Fruit fly (Drosophila melanogaster) whole organism, adult: ENCODE data around the gene CG10809.

ENCODE experiments used
- CG11617 ChIP-seq: fragments of 200-800 bp; sonication (Bioruptor generic); optimal IDR thresholded peaks from 2 replicates; lab custom pipeline; 2017; ENCODE audit warnings: mild to moderate bottlenecking, missing biosample characterization, missing genetic modification reagents, missing genetic modification characterization
- CG12768 ChIP-seq: fragments of 200-800 bp; sonication (Bioruptor generic); optimal IDR thresholded peaks from 2 replicates; lab custom pipeline; 2017; ENCODE audit warnings: missing biosample characterization, missing genetic modification characterization, mild to moderate bottlenecking, moderate library complexity, missing genetic modification reagents
- CG14711 ChIP-seq: fragments of 200-800 bp; sonication (Bioruptor generic); optimal IDR thresholded peaks from 2 replicates; lab custom pipeline; 2018; ENCODE audit warnings: missing biosample characterization, mild to moderate bottlenecking, missing genetic modification characterization, moderate library complexity
- CG1620 ChIP-seq: fragments of 200-800 bp; sonication (Bioruptor generic); optimal IDR thresholded peaks from 2 replicates; lab custom pipeline; 2016; ENCODE audit warnings: missing biosample characterization, missing genetic modification characterization
- CG33017 ChIP-seq: fragments of 200-800 bp; sonication (Bioruptor generic); optimal IDR thresholded peaks from 2 replicates; lab custom pipeline; 2018; ENCODE audit warnings: missing biosample characterization, mild to moderate bottlenecking, missing genetic modification characterization, moderate library complexity
- CG5204 ChIP-seq: fragments of 200-800 bp; sonication (Bioruptor generic); optimal IDR thresholded peaks from 2 replicates; lab custom pipeline; 2016; ENCODE audit warnings: missing biosample characterization, missing genetic modification characterization
- CG7045 ChIP-seq: fragments of 200-800 bp; sonication (Bioruptor generic); optimal IDR thresholded peaks from 2 replicates; lab custom pipeline; 2017; ENCODE audit warnings: missing biosample characterization, mild to moderate bottlenecking, missing genetic modification characterization
- CG7101 ChIP-seq: fragments of 200-800 bp; sonication (Bioruptor generic); optimal IDR thresholded peaks from 2 replicates; lab custom pipeline; 2018; ENCODE audit warnings: missing biosample characterization, mild to moderate bottlenecking, missing genetic modification characterization, moderate library complexity
- Clk ChIP-seq: fragments of 200-800 bp; sonication (Bioruptor generic); optimal IDR thresholded peaks from 2 replicates; lab custom pipeline; 2017; ENCODE audit warnings: missing biosample characterization, missing genetic modification characterization
- Crg-1 ChIP-seq: fragments of 200-800 bp; sonication (Bioruptor generic); optimal IDR thresholded peaks from 2 replicates; lab custom pipeline; 2016; ENCODE audit warnings: missing biosample characterization, missing genetic modification characterization
- Hr96 ChIP-seq: fragments of 200-800 bp; sonication (Bioruptor generic); optimal IDR thresholded peaks from 2 replicates; lab custom pipeline; 2016; ENCODE audit warnings: missing biosample characterization, missing genetic modification characterization
- Mnt ChIP-seq: fragments of 200-800 bp; sonication (Bioruptor generic); optimal IDR thresholded peaks from 2 replicates; lab custom pipeline; 2016; ENCODE audit warnings: missing biosample characterization, mild to moderate bottlenecking, missing genetic modification characterization
- bab1 ChIP-seq: fragments of 200-800 bp; sonication (Bioruptor generic); optimal IDR thresholded peaks from 3 replicates; lab custom pipeline; 2019; ENCODE audit warnings: missing biosample characterization, mild to moderate bottlenecking, missing genetic modification characterization, moderate library complexity
- cic ChIP-seq: fragments of 200-800 bp; sonication (Bioruptor generic); optimal IDR thresholded peaks from 2 replicates; lab custom pipeline; 2017; ENCODE audit warnings: missing biosample characterization, mild to moderate bottlenecking, missing genetic modification characterization, moderate library complexity
- cnc ChIP-seq, 2 experiments: fragments of >200 bp; optimal IDR thresholded peaks; 2 replicates each; lab custom pipeline; 2017
- kay ChIP-seq: fragments of 200-800 bp; sonication (Bioruptor generic); peaks from one replicate; lab custom pipeline; 2016; ENCODE audit warnings: missing biosample characterization, missing genetic modification characterization, borderline replicate concordance
- ovo ChIP-seq: fragments of 200-800 bp; sonication (Bioruptor generic); optimal IDR thresholded peaks from 2 replicates; lab custom pipeline; 2016; ENCODE audit warnings: missing biosample characterization, missing genetic modification characterization
- pad ChIP-seq: fragments of 200-800 bp; sonication (Bioruptor generic); optimal IDR thresholded peaks from 3 replicates; lab custom pipeline; 2017; ENCODE audit warnings: missing biosample characterization, missing genetic modification characterization, mild to moderate bottlenecking, moderate library complexity, missing genetic modification reagents
- tj ChIP-seq: fragments of 200-800 bp; sonication (Bioruptor generic); optimal IDR thresholded peaks from 3 replicates; lab custom pipeline; 2017; ENCODE audit warnings: missing biosample characterization, mild to moderate bottlenecking, missing genetic modification characterization, moderate library complexity
- toe ChIP-seq: fragments of 200-800 bp; sonication (Bioruptor generic); optimal IDR thresholded peaks from 2 replicates; lab custom pipeline; 2016; ENCODE audit warnings: missing biosample characterization, missing genetic modification characterization

Gene CG10809

dm6 chr3L:9894643-9895042 lies 35.0 kb upstream of the CG10809 start, which contains the start of the genes CG6709 and Hez:
Gene CG6709, minus strand, starts transcription at chr3L:9894743.
Gene Hez, minus strand, starts transcription at chr3L:9894743.
- no peak for TF ChIP-seq Crg-1 (GFP tag; lab: Kevin White, UChicago)
- peak; percentile 85 for TF ChIP-seq kay (GFP tag; lab: Kevin White, UChicago)
- TF ChIP-seq Mnt (GFP tag; lab: Kevin White, UChicago), result no peak
- no peak for TF ChIP-seq CG14711 (tag; lab: Kevin White, UChicago)

DNA sequence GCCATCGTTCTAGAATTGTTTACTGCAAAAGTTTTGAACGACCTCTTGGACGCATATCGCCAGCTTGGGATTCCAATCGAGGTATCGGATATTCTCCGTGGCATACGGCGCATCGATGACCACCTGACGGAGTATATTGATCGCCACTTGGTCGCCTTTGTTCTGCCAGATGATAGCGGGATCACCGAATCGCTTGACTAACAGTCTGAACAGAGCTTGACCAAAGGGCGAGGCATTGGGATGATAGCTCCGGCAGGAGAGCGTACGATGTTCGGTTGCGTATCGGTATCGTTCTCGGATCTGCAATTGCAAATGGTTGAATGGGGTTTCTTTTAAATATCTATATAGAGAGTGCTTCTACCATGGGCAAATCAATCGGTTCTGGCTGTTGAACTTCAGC lies 34.3 kb upstream of the CG10809 start:
- TF ChIP-seq pad (GFP tag; lab: Kevin White, UChicago) (no peak), CG5204 (GFP tag; lab: Kevin White, UChicago) (no peak), Crg-1 (GFP tag; lab: Kevin White, UChicago) (no peak), CG1620 (no peak), cnc (optimal IDR thresholded peaks at IDR 0.05; lab: Kevin White, UChicago) (no peak), CG14711 (tag; lab: Kevin White, UChicago) (no peak), Mnt (GFP tag; lab: Kevin White, UChicago) (no peak)

- TF ChIP-seq Mnt (GFP tag; lab: Kevin White, UChicago) (no peak), Clk (GFP tag; lab: Kevin White, UChicago) (peak; percentile 48), toe (GFP tag; lab: Kevin White, UChicago) (peak; percentile 4), CG33017 (peak; percentile 92), CG11617 (peak; percentile 82), bab1 (peak; percentile 83), cnc (optimal IDR thresholded peaks at IDR 0.05; lab: Kevin White, UChicago) (no peak), CG1620 (peak; percentile 5), CG7101 (tag; lab: Kevin White, UChicago) (peak; percentile 92), ovo (GFP tag; lab: Kevin White, UChicago) (peak; percentile 36), CG14711 (tag; lab: Kevin White, UChicago) (peak; percentile 97), CG7045 (GFP tag; lab: Kevin White, UChicago) (peak; percentile 85), CG5204 (GFP tag; lab: Kevin White, UChicago) (peak; percentile 56), pad (GFP tag; lab: Kevin White, UChicago) (peak; percentile 64), cic (GFP tag; lab: Kevin White, UChicago) (peak; percentile 21), CG12768 (GFP tag; lab: Kevin White, UChicago) (peak; percentile 73), tj (GFP tag; lab: Kevin White, UChicago) (peak; percentile 91), kay (GFP tag; lab: Kevin White, UChicago) (no peak), Hr96 (GFP tag; lab: Kevin White, UChicago) (peak; percentile 38), Crg-1 (GFP tag; lab: Kevin White, UChicago) (peak; percentile 57)
Measured at dm6 chr3L:9888630-9889130, 29.0 kb upstream of the CG10809 start, which contains the start of the genes Taf2 and CalpB. Gene Taf2, minus strand, starts transcription at chr3L:9888683. Gene CalpB, plus strand, starts transcription at chr3L:9888762.

DNA sequence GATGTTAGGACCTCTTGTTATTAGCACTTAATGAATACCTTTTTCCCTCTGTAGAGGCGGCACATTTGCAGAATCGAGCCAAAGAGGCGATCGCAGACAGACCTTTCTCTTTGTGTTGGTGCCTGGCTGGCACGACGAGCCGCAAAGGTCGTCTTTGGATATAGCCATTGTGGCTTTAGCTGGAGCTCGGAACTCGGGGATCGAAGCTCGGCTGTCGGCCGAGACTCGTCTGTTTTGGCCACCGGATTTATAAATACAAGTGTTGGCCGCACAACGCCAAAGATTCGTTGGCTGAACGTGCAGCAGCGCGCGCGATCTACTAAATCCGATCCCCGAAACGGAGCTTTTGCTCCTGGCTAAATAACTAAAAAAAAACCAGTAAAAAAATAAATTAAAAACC lies 19.0 kb upstream of the CG10809 start, which contains the start of gene CG34382:
Gene CG34382, plus strand, starts transcription at position 301 of the 400 bp plus-strand sequence.
- TF ChIP-seq cnc (optimal IDR thresholded peaks at IDR 0.05; lab: Kevin White, UChicago), result no peak

DNA sequence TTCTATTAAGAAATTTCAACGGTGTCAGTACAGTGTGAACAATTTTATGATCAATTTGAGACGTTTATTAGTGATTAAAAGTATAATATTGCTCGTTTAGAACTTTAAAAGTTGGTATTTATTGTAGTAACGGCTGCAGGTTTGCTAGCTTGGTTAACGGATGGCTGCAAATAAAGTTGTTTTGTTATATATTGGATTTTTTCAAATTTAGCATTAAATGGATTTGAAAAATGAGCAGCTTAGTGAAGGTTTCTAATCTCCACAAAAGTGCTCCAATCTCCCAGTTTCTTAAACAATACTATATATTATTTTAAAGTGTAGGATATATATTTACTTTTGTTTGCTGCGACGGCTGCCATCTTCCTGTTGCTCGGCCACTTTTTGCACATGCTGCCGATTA lies 12.3 kb upstream of the CG10809 start:
- no peak for TF ChIP-seq CG1620
- TF ChIP-seq cnc (optimal IDR thresholded peaks at IDR 0.05; lab: Kevin White, UChicago), result no peak
- TF ChIP-seq Clk (GFP tag; lab: Kevin White, UChicago), result no peak
- TF ChIP-seq pad (GFP tag; lab: Kevin White, UChicago), result no peak
- no peak for TF ChIP-seq CG7101 (tag; lab: Kevin White, UChicago)
- TF ChIP-seq CG33017, result no peak
- no peak for TF ChIP-seq tj (GFP tag; lab: Kevin White, UChicago)
- no peak for TF ChIP-seq CG11617
- TF ChIP-seq toe (GFP tag; lab: Kevin White, UChicago), result no peak
- TF ChIP-seq CG7045 (GFP tag; lab: Kevin White, UChicago), result no peak
- no peak for TF ChIP-seq CG12768 (GFP tag; lab: Kevin White, UChicago)
- TF ChIP-seq Mnt (GFP tag; lab: Kevin White, UChicago), result no peak
- no peak for TF ChIP-seq bab1
- TF ChIP-seq Hr96 (GFP tag; lab: Kevin White, UChicago), result no peak
- no peak for TF ChIP-seq kay (GFP tag; lab: Kevin White, UChicago)
- no peak for TF ChIP-seq Crg-1 (GFP tag; lab: Kevin White, UChicago)
- no peak for TF ChIP-seq CG14711 (tag; lab: Kevin White, UChicago)
- no peak for TF ChIP-seq ovo (GFP tag; lab: Kevin White, UChicago)
- TF ChIP-seq CG5204 (GFP tag; lab: Kevin White, UChicago), result no peak
- TF ChIP-seq cic (GFP tag; lab: Kevin White, UChicago), result no peak

dm6 chr3L:9865053-9865442 lies 5.4 kb upstream of the CG10809 start:
- TF ChIP-seq tj (GFP tag; lab: Kevin White, UChicago) (no peak), pad (GFP tag; lab: Kevin White, UChicago) (no peak)
